Worm (Caenorhabditis elegans) whole organism, L3 larva: ENCODE measurements around the gene ZK666.11.
A peak's percentile ranks its signal among the peaks of the same experiment; 100 is the strongest.

Experiments used
- egl-27 ChIP-seq: sonication (generic microtip); optimal IDR thresholded peaks from 4 replicates; lab custom pipeline; 2017; ENCODE audit warnings: missing biosample characterization, missing genetic modification reagents, missing genetic modification characterization
- zag-1 ChIP-seq: fragments of 150-350 bp; optimal IDR thresholded peaks from 2 replicates; lab custom pipeline; 2014; ENCODE audit warnings: missing biosample characterization, missing genetic modification characterization

ce11 chrII:10502491-10503063 is 20.3 kb downstream of the ZK666.11 start, which contains the start of gene myrf-1:
- no peak for TF ChIP-seq egl-27 (tag; lab: Kevin White, UChicago)
- peak; percentile 57 for TF ChIP-seq zag-1 (tag; lab: Kevin White, UChicago)
